Worm (Caenorhabditis elegans) whole organism, midembryonic: ENCODE data around the gene utx-1.

Experiments used
- klf-2 ChIP-seq: fragments of 200-800 bp; sonication (Bioruptor generic); conservative IDR thresholded peaks from 2 replicates; pipeline ENCODE4 v1.3.6; 2022; ENCODE audit warnings: missing genetic modification reagents, missing genetic modification characterization, missing compliant biosample characterization
- ztf-23 ChIP-seq: fragments of 200-800 bp; sonication (Bioruptor generic); IDR thresholded peaks from 2 replicates; pipeline ENCODE4 v1.3.6; 2022; ENCODE audit warnings: missing genetic modification reagents, missing genetic modification characterization, missing compliant biosample characterization

DNA sequence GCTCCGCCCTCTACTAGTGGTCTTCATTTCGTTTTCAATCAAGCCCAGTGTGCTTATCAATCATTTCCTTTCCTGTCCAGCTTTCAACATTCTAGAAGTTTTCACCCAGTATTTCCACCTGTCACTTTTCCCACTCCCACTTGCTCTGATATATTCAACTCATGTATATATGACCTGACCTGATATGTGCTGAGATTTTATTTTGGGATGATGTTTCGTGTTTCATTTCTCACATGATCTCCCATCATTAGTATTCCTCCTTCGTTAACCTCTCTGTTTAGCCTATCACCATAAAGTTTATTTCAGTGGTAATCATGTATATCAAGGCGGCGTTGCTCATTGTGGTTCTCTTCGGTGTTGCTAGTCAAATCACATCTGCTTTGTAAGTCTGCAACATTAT lies 35.9 kb downstream of the utx-1 start, which contains the start of gene nlp-7:
- TF ChIP-seq klf-2 (no peak), ztf-23 (GFP tag; lab: Robert Waterston, UW) (no peak)
